Worm (Caenorhabditis elegans) whole organism, early embryonic: ENCODE data around the gene C37H5.14.

Source experiments
- B0310.2 ChIP-seq: sonication (generic microtip); optimal IDR thresholded peaks from 2 replicates; lab custom pipeline; 2016; ENCODE audit warnings: mild to moderate bottlenecking, missing genetic modification characterization, missing compliant biosample characterization
- F13C5.2 ChIP-seq: sonication (generic microtip); optimal IDR thresholded peaks from 2 replicates; lab custom pipeline; 2017; ENCODE audit warnings: mild to moderate bottlenecking, missing genetic modification characterization, inconsistent platforms, missing compliant biosample characterization
- aly-1 ChIP-seq: sonication (generic microtip); optimal IDR thresholded peaks from 2 replicates; lab custom pipeline; 2016; ENCODE audit warnings: missing genetic modification characterization, missing compliant biosample characterization
- ama-1 ChIP-seq: fragments of 150-350 bp; optimal IDR thresholded peaks from 2 replicates; lab custom pipeline; 2014
- ceh-13 ChIP-seq: fragments of 200-800 bp; sonication (Bioruptor generic); optimal IDR thresholded peaks from 2 replicates; lab custom pipeline; 2018; ENCODE audit warnings: mild to moderate bottlenecking, missing genetic modification characterization, missing compliant biosample characterization
- ceh-36 ChIP-seq: sonication (generic microtip); optimal IDR thresholded peaks from 2 replicates; lab custom pipeline; 2016; ENCODE audit warnings: missing genetic modification characterization, inconsistent platforms, missing compliant biosample characterization
- ets-7 ChIP-seq: sonication (generic microtip); optimal IDR thresholded peaks from 2 replicates; lab custom pipeline; 2016; ENCODE audit warnings: missing genotype, missing genetic modification characterization, missing compliant biosample characterization
- flt-1 ChIP-seq: fragments of 200-800 bp; sonication (Bioruptor generic); IDR thresholded peaks from 2 replicates; pipeline ENCODE4 v1.3.6; 2022; ENCODE audit warnings: missing genetic modification characterization, missing compliant biosample characterization
- hmbx-1 ChIP-seq: sonication (generic microtip); optimal IDR thresholded peaks from 2 replicates; lab custom pipeline; 2016; ENCODE audit warnings: mild to moderate bottlenecking, missing genetic modification characterization, missing compliant biosample characterization
- hmg-4 ChIP-seq: fragments of 200-800 bp; sonication (Bioruptor generic); optimal IDR thresholded peaks from 2 replicates; lab custom pipeline; 2018; ENCODE audit warnings: mild to moderate bottlenecking, missing genetic modification characterization, missing compliant biosample characterization
- hnd-1 ChIP-seq: sonication (generic microtip); optimal IDR thresholded peaks from 2 replicates; lab custom pipeline; 2016; ENCODE audit warnings: missing genetic modification characterization, missing compliant biosample characterization
- pes-1 ChIP-seq: fragments of 200-800 bp; sonication (Bioruptor generic); IDR thresholded peaks from 2 replicates; pipeline ENCODE4 v1.3.6; 2022; ENCODE audit warnings: missing genetic modification reagents, missing genetic modification characterization, missing compliant biosample characterization
- scrt-1 ChIP-seq: fragments of 200-800 bp; sonication (Bioruptor generic); IDR thresholded peaks from 2 replicates; pipeline ENCODE4 v1.3.6; 2022; ENCODE audit warnings: missing genetic modification characterization, missing compliant biosample characterization
- sea-1 ChIP-seq: fragments of 200-800 bp; sonication (Bioruptor generic); conservative IDR thresholded peaks from 2 replicates; pipeline ENCODE4 v1.3.6; 2022; ENCODE audit warnings: missing genetic modification characterization, missing compliant biosample characterization
- tbx-11 ChIP-seq: fragments of 200-800 bp; sonication (Bioruptor generic); IDR thresholded peaks from 2 replicates; pipeline ENCODE4 v1.3.6; 2022; ENCODE audit warnings: missing genetic modification characterization, missing compliant biosample characterization
- tbx-37 ChIP-seq: fragments of 200-800 bp; sonication (Bioruptor generic); conservative IDR thresholded peaks from 2 replicates; pipeline ENCODE4 v1.3.6; 2022; ENCODE audit warnings: missing genetic modification reagents, missing genetic modification characterization, missing compliant biosample characterization
- tra-4 ChIP-seq: sonication (generic microtip); optimal IDR thresholded peaks from 2 replicates; lab custom pipeline; 2017; ENCODE audit warnings: missing genetic modification characterization, missing compliant biosample characterization

Gene C37H5.14

DNA sequence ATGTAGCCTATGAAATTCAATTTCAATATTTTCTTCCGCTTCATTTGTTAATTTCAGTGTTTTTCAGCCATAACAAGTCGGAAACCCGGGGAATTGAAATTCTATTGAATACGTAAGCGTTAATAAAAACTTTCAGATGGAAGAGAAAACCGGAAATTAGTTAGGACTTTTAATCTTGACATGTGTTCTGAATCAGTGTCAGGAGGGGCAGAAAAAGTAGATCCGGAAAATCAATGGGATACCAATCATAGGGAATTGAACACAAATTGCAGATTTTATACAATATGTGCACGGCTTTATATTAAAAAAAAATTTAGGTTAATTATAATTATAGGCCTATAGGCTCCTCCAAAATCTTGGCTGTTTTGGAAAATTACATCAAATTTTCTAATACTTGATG is 30.2 kb upstream of the C37H5.14 start:
- TF ChIP-seq hnd-1 (tag; lab: Kevin White, UChicago) (no peak), ceh-13 (GFP tag; lab: Kevin White, UChicago) (no peak), sea-1 (GFP tag; lab: Robert Waterston, UW) (no peak), hmbx-1 (tag; lab: Kevin White, UChicago) (no peak), tbx-37 (GFP tag; lab: Robert Waterston, UW) (no peak), ceh-36 (tag; lab: Kevin White, UChicago) (no peak), scrt-1 (GFP tag; lab: Robert Waterston, UW) (no peak), tbx-11 (GFP tag; lab: Robert Waterston, UW) (no peak), hmg-4 (GFP tag; lab: Kevin White, UChicago) (no peak), aly-1 (tag; lab: Kevin White, UChicago) (no peak), ama-1 (lab: Kevin White, UChicago) (no peak), B0310.2 (tag; lab: Kevin White, UChicago) (no peak), tra-4 (tag; lab: Kevin White, UChicago) (no peak), ets-7 (tag; lab: Kevin White, UChicago) (no peak), flt-1 (GFP tag; lab: Robert Waterston, UW) (no peak), pes-1 (GFP tag; lab: Robert Waterston, UW) (no peak), F13C5.2 (tag; lab: Kevin White, UChicago) (no peak)

ce11 chrV:4862737-4863136 is 28.6 kb upstream of the C37H5.14 start, which contains the start of gene C37H5.13:
C37H5.13 (minus strand) TSS chrV:4862965.
- no peak for TF ChIP-seq scrt-1 (GFP tag; lab: Robert Waterston, UW)

DNA sequence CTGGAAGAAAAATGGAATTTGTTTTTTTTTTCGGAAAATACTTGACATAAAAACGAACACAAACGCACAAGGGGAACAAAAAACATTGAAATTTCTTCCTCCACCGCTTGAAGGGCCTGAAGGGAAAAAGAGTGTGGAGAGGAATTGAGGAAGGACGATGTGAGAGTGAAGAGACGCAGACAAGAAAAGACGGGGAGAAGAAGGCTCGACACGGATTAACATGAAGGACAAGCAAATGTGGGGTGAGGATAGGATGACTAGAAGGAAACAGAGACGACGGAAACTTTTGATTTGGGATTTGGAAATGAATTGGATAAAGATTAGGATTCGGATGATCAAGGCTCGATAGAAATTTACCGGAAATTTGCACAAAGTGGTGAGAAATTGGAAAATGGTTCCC is 26.3 kb upstream of the C37H5.14 start:
- TF ChIP-seq B0310.2 (tag; lab: Kevin White, UChicago), result no peak
- no peak for TF ChIP-seq hmbx-1 (tag; lab: Kevin White, UChicago)
- no peak for TF ChIP-seq sea-1 (GFP tag; lab: Robert Waterston, UW)
- peak; percentile 1 for TF ChIP-seq ceh-36 (tag; lab: Kevin White, UChicago)
- TF ChIP-seq F13C5.2 (tag; lab: Kevin White, UChicago), result peak; percentile 41
- TF ChIP-seq ama-1 (lab: Kevin White, UChicago), result no peak

DNA sequence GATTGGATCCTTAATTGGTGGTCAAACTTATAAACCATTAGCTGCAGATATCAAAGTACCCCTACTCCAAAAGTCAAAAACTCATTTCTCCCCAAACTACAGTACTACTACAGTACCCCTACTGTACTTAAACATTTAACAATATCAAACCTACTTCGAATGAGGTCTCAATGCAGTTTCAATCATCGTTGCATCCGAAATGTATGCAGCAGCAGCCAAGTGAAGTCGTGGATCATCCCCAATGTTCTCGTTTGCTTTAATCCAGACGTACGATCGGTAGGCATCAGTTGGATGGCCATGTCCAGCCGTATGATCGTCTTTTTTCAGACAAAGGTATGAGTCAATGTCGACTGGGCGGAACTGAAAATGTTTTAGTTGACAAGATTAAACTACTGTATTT is 23.4 kb upstream of the C37H5.14 start:
- TF ChIP-seq flt-1 (GFP tag; lab: Robert Waterston, UW) (no peak), pes-1 (GFP tag; lab: Robert Waterston, UW) (no peak), hmbx-1 (tag; lab: Kevin White, UChicago) (no peak), ama-1 (lab: Kevin White, UChicago) (no peak), aly-1 (tag; lab: Kevin White, UChicago) (no peak), ceh-36 (tag; lab: Kevin White, UChicago) (no peak), hnd-1 (tag; lab: Kevin White, UChicago) (no peak), F13C5.2 (tag; lab: Kevin White, UChicago) (no peak), tbx-37 (GFP tag; lab: Robert Waterston, UW) (no peak), B0310.2 (tag; lab: Kevin White, UChicago) (no peak), tra-4 (tag; lab: Kevin White, UChicago) (no peak), ceh-13 (GFP tag; lab: Kevin White, UChicago) (no peak), ets-7 (tag; lab: Kevin White, UChicago) (no peak), tbx-11 (GFP tag; lab: Robert Waterston, UW) (no peak), scrt-1 (GFP tag; lab: Robert Waterston, UW) (no peak), sea-1 (GFP tag; lab: Robert Waterston, UW) (no peak), hmg-4 (GFP tag; lab: Kevin White, UChicago) (no peak)

DNA sequence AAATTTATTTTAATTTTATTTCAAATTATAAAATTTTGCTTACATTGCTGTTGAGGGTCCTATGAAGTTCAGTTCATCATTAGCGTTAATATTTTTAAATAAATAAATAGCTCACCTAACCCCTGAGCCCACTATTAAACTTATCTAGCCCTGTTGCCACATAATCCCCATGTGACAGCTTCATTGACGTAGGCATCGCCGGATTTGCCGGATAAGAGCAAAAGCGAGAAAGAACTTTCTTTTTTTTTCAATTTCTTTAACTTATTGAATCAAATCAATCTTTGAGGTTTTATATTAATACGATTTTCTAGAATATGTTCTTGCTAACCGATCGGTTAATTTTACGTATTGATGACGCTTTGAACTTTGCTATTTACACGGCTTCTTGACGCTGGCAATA is 17.8 kb upstream of the C37H5.14 start:
- no peak for TF ChIP-seq aly-1 (tag; lab: Kevin White, UChicago)
- no peak for TF ChIP-seq ceh-36 (tag; lab: Kevin White, UChicago)
- TF ChIP-seq B0310.2 (tag; lab: Kevin White, UChicago), result no peak
- TF ChIP-seq hnd-1 (tag; lab: Kevin White, UChicago), result no peak
- TF ChIP-seq scrt-1 (GFP tag; lab: Robert Waterston, UW), result no peak
- no peak for TF ChIP-seq tbx-11 (GFP tag; lab: Robert Waterston, UW)
- TF ChIP-seq hmbx-1 (tag; lab: Kevin White, UChicago), result no peak
- TF ChIP-seq F13C5.2 (tag; lab: Kevin White, UChicago), result no peak
- TF ChIP-seq hmg-4 (GFP tag; lab: Kevin White, UChicago), result no peak
- no peak for TF ChIP-seq ets-7 (tag; lab: Kevin White, UChicago)
- TF ChIP-seq ceh-13 (GFP tag; lab: Kevin White, UChicago), result no peak
- TF ChIP-seq pes-1 (GFP tag; lab: Robert Waterston, UW), result no peak
- TF ChIP-seq ama-1 (lab: Kevin White, UChicago), result no peak

ce11 chrV:4851138-4851537 is 17.0 kb upstream of the C37H5.14 start, which contains the start of gene nex-4:
nex-4 (plus strand) TSS chrV:4851438.
- TF ChIP-seq pes-1 (GFP tag; lab: Robert Waterston, UW) (no peak), B0310.2 (tag; lab: Kevin White, UChicago) (no peak), ceh-13 (GFP tag; lab: Kevin White, UChicago) (no peak)

DNA sequence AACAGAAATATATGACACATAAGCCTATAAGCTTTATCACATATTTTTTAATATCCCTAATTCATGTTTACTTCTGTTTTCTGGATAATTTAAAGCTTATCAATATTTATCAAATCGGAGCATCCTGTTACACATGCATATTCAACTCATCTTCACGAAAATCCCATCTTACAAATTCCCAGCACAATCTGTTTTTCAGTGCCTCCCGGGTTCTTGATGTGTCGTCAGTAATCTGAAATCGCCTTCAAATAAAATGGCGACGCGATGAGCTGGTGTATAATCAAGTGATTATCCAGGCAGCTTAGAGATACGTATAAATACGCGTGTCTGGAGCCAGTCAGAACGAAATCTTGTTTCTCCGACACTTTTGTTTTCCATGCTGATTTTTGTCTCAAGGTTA is 16.3 kb upstream of the C37H5.14 start:
- no peak for TF ChIP-seq hnd-1 (tag; lab: Kevin White, UChicago)
- TF ChIP-seq hmbx-1 (tag; lab: Kevin White, UChicago), result no peak
- no peak for TF ChIP-seq ama-1 (lab: Kevin White, UChicago)
- TF ChIP-seq pes-1 (GFP tag; lab: Robert Waterston, UW), result no peak
- TF ChIP-seq sea-1 (GFP tag; lab: Robert Waterston, UW), result no peak
- TF ChIP-seq ets-7 (tag; lab: Kevin White, UChicago), result no peak
- TF ChIP-seq flt-1 (GFP tag; lab: Robert Waterston, UW), result no peak
- TF ChIP-seq B0310.2 (tag; lab: Kevin White, UChicago), result no peak
- no peak for TF ChIP-seq tbx-37 (GFP tag; lab: Robert Waterston, UW)
- no peak for TF ChIP-seq tbx-11 (GFP tag; lab: Robert Waterston, UW)
- no peak for TF ChIP-seq aly-1 (tag; lab: Kevin White, UChicago)
- no peak for TF ChIP-seq hmg-4 (GFP tag; lab: Kevin White, UChicago)
- TF ChIP-seq tra-4 (tag; lab: Kevin White, UChicago), result no peak
- TF ChIP-seq ceh-36 (tag; lab: Kevin White, UChicago), result no peak
- no peak for TF ChIP-seq scrt-1 (GFP tag; lab: Robert Waterston, UW)
- no peak for TF ChIP-seq F13C5.2 (tag; lab: Kevin White, UChicago)
